Fruit fly (Drosophila melanogaster) whole organism, embryonic: ENCODE results near the gene CG16972.

Experiments
- Ada2b ChIP-seq: fragments of 200-800 bp; sonication (Bioruptor generic); IDR thresholded peaks from 2 replicates; pipeline ENCODE4 v1.3.6; 2022; ENCODE audit warnings: missing biosample characterization, missing genetic modification characterization
- B-H2 ChIP-seq: fragments of 200-800 bp; sonication (Bioruptor generic); optimal IDR thresholded peaks from 2 replicates; lab custom pipeline; 2018; ENCODE audit warnings: missing biosample characterization, mild to moderate bottlenecking, missing genetic modification characterization
- BtbVII ChIP-seq: fragments of 200-800 bp; sonication (Bioruptor generic); optimal IDR thresholded peaks from 3 replicates; lab custom pipeline; 2017; ENCODE audit warnings: missing biosample characterization, mild to moderate bottlenecking, missing genetic modification characterization
- CG10462 ChIP-seq: fragments of 200-800 bp; sonication (Bioruptor generic); optimal IDR thresholded peaks from 2 replicates; lab custom pipeline; 2016; ENCODE audit warnings: missing biosample characterization, missing genetic modification characterization
- CG11398 ChIP-seq: fragments of 200-800 bp; sonication (Bioruptor generic); optimal IDR thresholded peaks from 2 replicates; lab custom pipeline; 2016; ENCODE audit warnings: missing biosample characterization, missing genetic modification characterization
- CG14014 ChIP-seq: fragments of 200-800 bp; sonication (Bioruptor generic); IDR thresholded peaks from 2 replicates; pipeline ENCODE4 v1.3.6; 2022; ENCODE audit warnings: missing biosample characterization, missing genetic modification characterization
- CG15073 ChIP-seq: fragments of 200-800 bp; sonication (Bioruptor generic); optimal IDR thresholded peaks from 2 replicates; lab custom pipeline; 2016; ENCODE audit warnings: missing biosample characterization, missing genetic modification characterization
- CG16815 ChIP-seq: fragments of 200-800 bp; sonication (Bioruptor generic); optimal IDR thresholded peaks from 3 replicates; lab custom pipeline; 2017; ENCODE audit warnings: missing biosample characterization, mild to moderate bottlenecking, missing genetic modification characterization
- CG18599 ChIP-seq: fragments of 200-800 bp; sonication (Bioruptor generic); optimal IDR thresholded peaks from 3 replicates; lab custom pipeline; 2017; ENCODE audit warnings: missing biosample characterization, missing genetic modification characterization, mild to moderate bottlenecking, moderate library complexity, missing genetic modification reagents
- CG3281 ChIP-seq: fragments of 200-800 bp; sonication (Bioruptor generic); optimal IDR thresholded peaks from 3 replicates; lab custom pipeline; 2017; ENCODE audit warnings: missing biosample characterization, mild to moderate bottlenecking, missing genetic modification characterization
- CG34224 ChIP-seq: fragments of 200-800 bp; sonication (Bioruptor generic); IDR thresholded peaks from 3 replicates; pipeline ENCODE4 v1.3.6; 2022; ENCODE audit warnings: missing biosample characterization, missing genetic modification characterization; ENCODE audit not compliant: partially characterized antibody
- CG34422 ChIP-seq: fragments of 200-800 bp; sonication (Bioruptor generic); IDR thresholded peaks from 3 replicates; pipeline ENCODE4 v1.3.6; 2022; ENCODE audit warnings: missing biosample characterization, missing genetic modification characterization
- CG5245 ChIP-seq: fragments of 200-800 bp; sonication (Bioruptor generic); optimal IDR thresholded peaks from 3 replicates; lab custom pipeline; 2016; ENCODE audit warnings: missing biosample characterization, missing genetic modification characterization
- CG6175 ChIP-seq: fragments of 200-800 bp; sonication (Bioruptor generic); IDR thresholded peaks from 3 replicates; pipeline ENCODE4 v1.3.6; 2022; ENCODE audit warnings: missing biosample characterization, missing genetic modification characterization
- CG6689 ChIP-seq: fragments of 200-800 bp; sonication (Bioruptor generic); IDR thresholded peaks from 2 replicates; pipeline ENCODE4 v1.3.6; 2022; ENCODE audit warnings: missing biosample characterization, missing genetic modification characterization
- CG8359 ChIP-seq: fragments of 200-800 bp; sonication (Bioruptor generic); optimal IDR thresholded peaks from 2 replicates; lab custom pipeline; 2017; ENCODE audit warnings: missing biosample characterization, mild to moderate bottlenecking, missing genetic modification characterization, borderline replicate concordance
- CG9817 ChIP-seq: fragments of 200-800 bp; sonication (Bioruptor generic); optimal IDR thresholded peaks from 2 replicates; lab custom pipeline; 2018; ENCODE audit warnings: missing biosample characterization, mild to moderate bottlenecking, missing genetic modification characterization, moderate library complexity
- CG9876 ChIP-seq: fragments of 200-800 bp; sonication (Bioruptor generic); optimal IDR thresholded peaks from 2 replicates; lab custom pipeline; 2016; ENCODE audit warnings: missing biosample characterization, missing genetic modification characterization
- CG9932 ChIP-seq: fragments of 200-800 bp; sonication (Bioruptor generic); IDR thresholded peaks from 2 replicates; pipeline ENCODE4 v1.3.6; 2022; ENCODE audit warnings: missing biosample characterization, missing genetic modification characterization
- CTCF ChIP-seq: fragments of 200-800 bp; sonication (Bioruptor generic); optimal IDR thresholded peaks from 2 replicates; lab custom pipeline; 2017; ENCODE audit warnings: missing biosample characterization, mild to moderate bottlenecking, missing genetic modification characterization, moderate library complexity
- Camta ChIP-seq: fragments of 200-800 bp; sonication (Bioruptor generic); optimal IDR thresholded peaks from 2 replicates; lab custom pipeline; 2016; ENCODE audit warnings: missing biosample characterization, missing genetic modification characterization
- CoRest ChIP-seq: fragments of 200-800 bp; sonication (Bioruptor generic); optimal IDR thresholded peaks from 3 replicates; lab custom pipeline; 2018; ENCODE audit warnings: missing biosample characterization, mild to moderate bottlenecking, missing genetic modification characterization, moderate library complexity
- CrebB ChIP-seq: fragments of 200-800 bp; sonication (Bioruptor generic); optimal IDR thresholded peaks from 3 replicates; lab custom pipeline; 2018; ENCODE audit warnings: missing biosample characterization, mild to moderate bottlenecking, missing genetic modification characterization
- Dek ChIP-seq: fragments of 200-800 bp; sonication (Bioruptor generic); optimal IDR thresholded peaks from 3 replicates; lab custom pipeline; 2019; ENCODE audit warnings: missing biosample characterization, mild to moderate bottlenecking, missing genetic modification characterization, moderate library complexity
- Doc2 ChIP-seq: fragments of 200-800 bp; sonication (Bioruptor generic); IDR thresholded peaks from 2 replicates; pipeline ENCODE4 v1.3.6; 2022; ENCODE audit warnings: missing biosample characterization, missing genetic modification characterization
- Dref ChIP-seq: fragments of 200-800 bp; sonication (Bioruptor generic); IDR thresholded peaks from 2 replicates; pipeline ENCODE4 v1.3.6; 2022; ENCODE audit warnings: missing biosample characterization, missing genetic modification characterization
- Hmr ChIP-seq: fragments of 200-800 bp; sonication (Bioruptor generic); optimal IDR thresholded peaks from 3 replicates; lab custom pipeline; 2017; ENCODE audit warnings: mild to moderate bottlenecking, missing biosample characterization, missing genetic modification reagents, missing genetic modification characterization
- MESR4 ChIP-seq: fragments of 200-800 bp; sonication (Bioruptor generic); optimal IDR thresholded peaks from 2 replicates; lab custom pipeline; 2018; ENCODE audit warnings: missing biosample characterization, mild to moderate bottlenecking, missing genetic modification characterization, moderate library complexity
- NC2β ChIP-seq: fragments of 200-800 bp; sonication (Bioruptor generic); optimal IDR thresholded peaks from 2 replicates; lab custom pipeline; 2016; ENCODE audit warnings: missing biosample characterization, missing genetic modification characterization
- Scr ChIP-seq: fragments of 200-800 bp; sonication (Bioruptor generic); IDR thresholded peaks from 2 replicates; pipeline ENCODE4 v1.3.6; 2022; ENCODE audit warnings: missing biosample characterization, missing genetic modification characterization; ENCODE audit not compliant: partially characterized antibody
- Sry-δ ChIP-seq: fragments of 200-800 bp; sonication (Bioruptor generic); optimal IDR thresholded peaks from 2 replicates; lab custom pipeline; 2016; ENCODE audit warnings: missing biosample characterization, missing genetic modification characterization
- Ssrp ChIP-seq: fragments of 200-800 bp; sonication (Bioruptor generic); optimal IDR thresholded peaks from 2 replicates; lab custom pipeline; 2018; ENCODE audit warnings: missing biosample characterization, mild to moderate bottlenecking, missing genetic modification characterization, moderate library complexity
- Stat92E ChIP-seq, 3 experiments: fragments of >200 bp in 2 of 3; fragments of 200-800 bp in 1 of 3; sonication (Bioruptor generic) in 1 of 3; optimal IDR thresholded peaks; 2 replicates each; lab custom pipeline; 2017 to 2019; ENCODE audit warnings: missing biosample characterization in 3 of 3, missing genetic modification characterization in 3 of 3, mild to moderate bottlenecking in 1 of 3, moderate library complexity in 1 of 3
- Trl ChIP-seq, 3 experiments: fragments of >200 bp in 2 of 3; fragments of 200-800 bp in 1 of 3; sonication (Bioruptor generic) in 1 of 3; optimal IDR thresholded peaks; 2 replicates in 1 of 3; 3 replicates in 2 of 3; lab custom pipeline; 2016 to 2017; ENCODE audit warnings: missing biosample characterization in 1 of 3, missing genetic modification characterization in 1 of 3
- ase ChIP-seq: fragments of 200-800 bp; sonication (Bioruptor generic); IDR thresholded peaks from 3 replicates; pipeline ENCODE4 v1.3.6; 2022; ENCODE audit warnings: missing biosample characterization, missing genetic modification characterization
- cad ChIP-seq: fragments of >200 bp; optimal IDR thresholded peaks from 2 replicates; lab custom pipeline; 2017; ENCODE audit warnings: missing biosample characterization, missing genetic modification characterization
- fd96Cb ChIP-seq: fragments of 200-800 bp; sonication (Bioruptor generic); optimal IDR thresholded peaks from 2 replicates; lab custom pipeline; 2018; ENCODE audit warnings: missing biosample characterization, mild to moderate bottlenecking, missing genetic modification characterization, moderate library complexity
- gcm ChIP-seq: fragments of 200-800 bp; sonication (Bioruptor generic); optimal IDR thresholded peaks from 2 replicates; lab custom pipeline; 2019; ENCODE audit warnings: missing biosample characterization, mild to moderate bottlenecking, missing genetic modification characterization, moderate library complexity
- gsb ChIP-seq: fragments of 200-800 bp; sonication (Bioruptor generic); IDR thresholded peaks from 2 replicates; pipeline ENCODE4 v1.3.6; 2022; ENCODE audit warnings: missing biosample characterization, missing genetic modification characterization
- kni ChIP-seq: fragments of 200-800 bp; sonication (Bioruptor generic); optimal IDR thresholded peaks from 3 replicates; lab custom pipeline; 2017; ENCODE audit warnings: mild to moderate bottlenecking, missing biosample characterization, missing genetic modification reagents, missing genetic modification characterization
- mld ChIP-seq: fragments of 200-800 bp; sonication (Bioruptor generic); IDR thresholded peaks from 3 replicates; pipeline ENCODE4 v1.3.6; 2022; ENCODE audit warnings: missing biosample characterization, missing genetic modification characterization; ENCODE audit not compliant: partially characterized antibody
- pnt ChIP-seq: fragments of 200-800 bp; sonication (Bioruptor generic); optimal IDR thresholded peaks from 3 replicates; lab custom pipeline; 2016; ENCODE audit warnings: missing biosample characterization, missing genetic modification characterization
- run ChIP-seq: fragments of 200-800 bp; sonication (Bioruptor generic); optimal IDR thresholded peaks from 3 replicates; lab custom pipeline; 2018; ENCODE audit warnings: missing biosample characterization, mild to moderate bottlenecking, missing genetic modification characterization
- shn ChIP-seq: fragments of 200-800 bp; sonication (Bioruptor generic); optimal IDR thresholded peaks from 3 replicates; lab custom pipeline; 2016; ENCODE audit warnings: missing biosample characterization, missing genetic modification characterization
- sisA ChIP-seq: fragments of 200-800 bp; sonication (Bioruptor generic); IDR thresholded peaks from 2 replicates; pipeline ENCODE4 v1.3.6; 2022; ENCODE audit warnings: missing biosample characterization, missing genetic modification characterization
- stc ChIP-seq: fragments of 200-800 bp; sonication (Bioruptor generic); IDR thresholded peaks from 2 replicates; pipeline ENCODE4 v1.3.6; 2022; ENCODE audit warnings: missing biosample characterization, missing genetic modification characterization
- stwl ChIP-seq: fragments of 200-800 bp; sonication (Bioruptor generic); optimal IDR thresholded peaks from 3 replicates; lab custom pipeline; 2018; ENCODE audit warnings: missing biosample characterization, mild to moderate bottlenecking, missing genetic modification characterization, moderate library complexity
- unpg ChIP-seq: fragments of 200-800 bp; sonication (Bioruptor generic); optimal IDR thresholded peaks from 3 replicates; lab custom pipeline; 2018; ENCODE audit warnings: missing biosample characterization, mild to moderate bottlenecking, missing genetic modification characterization, moderate library complexity
- vvl ChIP-seq: fragments of 200-800 bp; sonication (Bioruptor generic); IDR thresholded peaks from 2 replicates; pipeline ENCODE4 v1.3.6; 2022; ENCODE audit warnings: missing biosample characterization, missing genetic modification characterization
- yki ChIP-seq: fragments of >200 bp; optimal IDR thresholded peaks from 3 replicates; lab custom pipeline; 2018

CG16972 gene

dm6 chr2L:13203437-13204137 lies 492 bp upstream of the CG16972 start, which contains the start of gene Pect (continued):
- no peak for TF ChIP-seq Doc2 (GFP tag; lab: Robert Waterston, UW)
- peak in 1 of 3 experiments; percentile 41 for TF ChIP-seq Stat92E (GFP tag; optimal IDR thresholded peaks at IDR 0.05; lab: Kevin White, UChicago)
- no peak for TF ChIP-seq CG9876 (GFP tag; lab: Kevin White, UChicago)
- peak; percentile 12 for TF ChIP-seq fd96Cb (tag; lab: Kevin White, UChicago)
- peak; percentile 63 for TF ChIP-seq Scr (GFP tag; lab: Robert Waterston, UW)
- TF ChIP-seq CG15073 (GFP tag; lab: Kevin White, UChicago) = no peak
- no peak; the same call in 1 of the 2 replicates for TF ChIP-seq CG6689
- TF ChIP-seq CG5245 (GFP tag; lab: Kevin White, UChicago) = no peak
- no peak for TF ChIP-seq sisA (GFP tag; lab: Robert Waterston, UW)
- TF ChIP-seq CTCF = no peak
- no peak for TF ChIP-seq mld (GFP tag; lab: Robert Waterston, UW)
- no peak for TF ChIP-seq ase (GFP tag; lab: Robert Waterston, UW)
- TF ChIP-seq CrebB = peak; percentile 42
- peak; percentile 6 for TF ChIP-seq Hmr (GFP tag; lab: Kevin White, UChicago)
- no peak for TF ChIP-seq CG16815 (GFP tag; lab: Kevin White, UChicago)
- TF ChIP-seq CG34224 (GFP tag; lab: Robert Waterston, UW) = peak; percentile 32; the same call in 1 of the 3 replicates
- no peak for TF ChIP-seq CG18599
- TF ChIP-seq Dref (GFP tag; lab: Robert Waterston, UW) = peak; percentile 50
- peak; percentile 4 for TF ChIP-seq NC2β (GFP tag; lab: Kevin White, UChicago)
- peak; percentile 15; the same call in 1 of the 3 replicates for TF ChIP-seq CG34422 (GFP tag; lab: Robert Waterston, UW)
- no peak for TF ChIP-seq cad (GFP tag; lab: Kevin White, UChicago)
- TF ChIP-seq stwl (tag; lab: Kevin White, UChicago) = peak; percentile 9
- peak; percentile 19; the same call in 1 of the 2 replicates for TF ChIP-seq stc (GFP tag; lab: Robert Waterston, UW)
- TF ChIP-seq vvl (GFP tag; lab: Robert Waterston, UW) = peak; percentile 18; the same call in 1 of the 2 replicates
- no peak for TF ChIP-seq CG8359 (GFP tag; lab: Kevin White, UChicago)
- peak; percentile 38 for TF ChIP-seq CG9932
- no peak for TF ChIP-seq CG11398 (GFP tag; lab: Kevin White, UChicago)
- no peak for TF ChIP-seq Ada2b (GFP tag; lab: Robert Waterston, UW)
- TF ChIP-seq CG3281 (GFP tag; lab: Kevin White, UChicago) = no peak
- peak; percentile 58 for TF ChIP-seq Dek (tag; lab: Kevin White, UChicago)
- peak; percentile 53 for TF ChIP-seq Sry-δ (GFP tag; lab: Kevin White, UChicago)
- no peak for TF ChIP-seq kni (GFP tag; lab: Kevin White, UChicago)
- peak; percentile 46 for TF ChIP-seq Ssrp (tag; lab: Kevin White, UChicago)
- TF ChIP-seq gcm (GFP tag; lab: Kevin White, UChicago) = no peak
- peak; percentile 4 for TF ChIP-seq BtbVII (GFP tag; lab: Kevin White, UChicago)
- TF ChIP-seq pnt (GFP tag; lab: Kevin White, UChicago) = no peak
- TF ChIP-seq CG9817 (tag; lab: Kevin White, UChicago) = peak; percentile 16
- TF ChIP-seq Camta (GFP tag; lab: Kevin White, UChicago) = no peak
- no peak for TF ChIP-seq CG6175 (GFP tag; lab: Robert Waterston, UW)
- peak; percentile 58 for TF ChIP-seq CoRest (tag; lab: Kevin White, UChicago)
- no peak for TF ChIP-seq run (tag; lab: Kevin White, UChicago)
- TF ChIP-seq unpg = no peak
- TF ChIP-seq gsb (GFP tag; lab: Robert Waterston, UW) = no peak
- TF ChIP-seq yki (lab: Kevin White, UChicago) = no peak
- peak in 1 of 2 experiments; percentile 66 for TF ChIP-seq Trl (optimal IDR thresholded peaks at IDR 0.05; lab: Kevin White, UChicago)
- TF ChIP-seq Trl (GFP tag; optimal IDR thresholded peaks at IDR 0.05; lab: Kevin White, UChicago) = no peak
- TF ChIP-seq B-H2 (GFP tag; lab: Kevin White, UChicago) = no peak
- TF ChIP-seq CG14014 = peak; percentile 19; the same call in 1 of the 2 replicates
- TF ChIP-seq MESR4 (GFP tag; lab: Kevin White, UChicago) = peak; percentile 83
- no peak for TF ChIP-seq shn (GFP tag; lab: Kevin White, UChicago)
- no peak for TF ChIP-seq CG10462 (GFP tag; lab: Kevin White, UChicago)
